Fruit fly (Drosophila melanogaster): ENCODE measurements around the gene Hr78.

The Hr78 gene

dm6 chr3L:21518345-21518744 lies 21.1 kb upstream of the Hr78 start:
- TF ChIP-seq CG4496 (GFP tag; IDR thresholded peaks at IDR 0.05) (no peak), Snoo (tag; optimal IDR thresholded peaks at IDR 0.05) (no peak), CG34367 (tag; optimal IDR thresholded peaks at IDR 0.05) (no peak), CG12605 (GFP tag; IDR thresholded peaks at IDR 0.05) (no peak), D1 (tag; optimal IDR thresholded peaks at IDR 0.05) (no peak), CG32121 (GFP tag; IDR thresholded peaks at IDR 0.05) (no peak), rn (GFP tag; IDR thresholded peaks at IDR 0.05) (no peak), CG8301 (tag; optimal IDR thresholded peaks at IDR 0.05) (no peak), CG9948 (tag; optimal IDR thresholded peaks at IDR 0.05) (no peak), CG17806 (tag; optimal IDR thresholded peaks at IDR 0.05) (no peak), fd96Ca (GFP tag; IDR thresholded peaks at IDR 0.05) (no peak), CG8159 (tag; optimal IDR thresholded peaks at IDR 0.05) (no peak), CG13204 (GFP tag; optimal IDR thresholded peaks at IDR 0.05) (no peak), Pif1B (GFP tag; optimal IDR thresholded peaks at IDR 0.05) (no peak), Ets98B (GFP tag; IDR thresholded peaks at IDR 0.05) (no peak), CG15710 (tag; optimal IDR thresholded peaks at IDR 0.05) (no peak), gl (tag; optimal IDR thresholded peaks at IDR 0.05) (no peak), Pif1A (GFP tag; optimal IDR thresholded peaks at IDR 0.05) (no peak), EcR (GFP tag; optimal IDR thresholded peaks at IDR 0.05) (no peak)

DNA sequence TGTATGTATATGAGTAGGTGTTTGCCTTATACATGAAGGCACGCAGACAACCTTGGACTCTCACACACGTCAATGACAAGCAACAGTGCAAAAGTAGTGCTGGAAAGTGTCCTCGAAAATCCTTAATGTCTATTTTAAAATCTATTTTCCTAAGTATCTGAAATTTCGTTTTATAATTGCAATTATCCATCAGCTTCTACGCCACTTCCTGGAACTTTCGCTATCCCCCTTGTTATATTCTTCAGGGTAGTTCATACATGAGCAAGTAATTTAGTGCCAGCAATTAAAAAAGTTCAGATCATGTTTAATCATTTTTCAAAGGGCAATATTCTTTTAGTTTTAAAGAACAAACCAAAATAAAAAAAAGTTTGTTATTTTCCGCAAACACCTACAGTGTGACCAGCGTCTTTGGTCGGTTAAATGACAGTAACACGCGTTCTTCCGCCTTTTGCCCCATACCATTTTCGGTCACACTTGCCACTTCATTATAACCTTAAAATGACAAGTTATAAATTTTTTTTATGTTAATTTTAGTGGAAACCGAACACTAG lies 19.5 kb upstream of the Hr78 start:
- TF ChIP-seq CG34367 (tag; optimal IDR thresholded peaks at IDR 0.05) (no peak), rn (GFP tag; IDR thresholded peaks at IDR 0.05) (no peak), gl (tag; optimal IDR thresholded peaks at IDR 0.05) (no peak), CG13204 (GFP tag; optimal IDR thresholded peaks at IDR 0.05) (no peak), Ets98B (GFP tag; IDR thresholded peaks at IDR 0.05) (peak; percentile 33; the same call in 1 of the 2 replicates), EcR (GFP tag; optimal IDR thresholded peaks at IDR 0.05) (peak; percentile 77), CG8159 (tag; optimal IDR thresholded peaks at IDR 0.05) (peak; percentile 28), CG8301 (tag; optimal IDR thresholded peaks at IDR 0.05) (peak; percentile 22), Snoo (tag; optimal IDR thresholded peaks at IDR 0.05) (peak; percentile 13), Pif1A (GFP tag; optimal IDR thresholded peaks at IDR 0.05) (peak; percentile 36), CG4496 (GFP tag; IDR thresholded peaks at IDR 0.05) (no peak), fd96Ca (GFP tag; IDR thresholded peaks at IDR 0.05) (0 out of 3 replicates have a peak, but pooled peaks have one; percentile 6), CG14655 (GFP tag; optimal IDR thresholded peaks at IDR 0.05) (peak; percentile 28), CG12605 (GFP tag; IDR thresholded peaks at IDR 0.05) (0 out of 2 replicates have a peak, but pooled peaks have one; percentile 39), CG17806 (tag; optimal IDR thresholded peaks at IDR 0.05) (peak; percentile 4), CG9948 (tag; optimal IDR thresholded peaks at IDR 0.05) (peak; percentile 8), CG32121 (GFP tag; IDR thresholded peaks at IDR 0.05) (0 out of 2 replicates have a peak, but pooled peaks have one; percentile 39), CG15710 (tag; optimal IDR thresholded peaks at IDR 0.05) (peak; percentile 13), Pif1B (GFP tag; optimal IDR thresholded peaks at IDR 0.05) (peak; percentile 16), D1 (tag; optimal IDR thresholded peaks at IDR 0.05) (no peak), CG10348 (GFP tag; IDR thresholded peaks at IDR 0.05) (no peak)

dm6 chr3L:21515823-21516715 lies 18.8 kb upstream of the Hr78 start, which contains the start of the genes SAK and Cdk12:
Gene SAK, minus strand, starts transcription at chr3L:21515887.
Gene Cdk12, plus strand, starts transcription at chr3L:21516306.
- TF ChIP-seq D1 (tag; optimal IDR thresholded peaks at IDR 0.05): no peak
- no peak; the same call in 1 of the 2 replicates for TF ChIP-seq rn (GFP tag; IDR thresholded peaks at IDR 0.05)
- peak; percentile 69; the same call in 2 of the 3 replicates for TF ChIP-seq fd96Ca (GFP tag; IDR thresholded peaks at IDR 0.05)
- peak; percentile 56 for TF ChIP-seq CG8301 (tag; optimal IDR thresholded peaks at IDR 0.05)
- TF ChIP-seq Pif1A (GFP tag; optimal IDR thresholded peaks at IDR 0.05): peak; percentile 67
- peak; percentile 77 for TF ChIP-seq CG32121 (GFP tag; IDR thresholded peaks at IDR 0.05)
- peak; percentile 74 for TF ChIP-seq CG9948 (tag; optimal IDR thresholded peaks at IDR 0.05)
- no peak for TF ChIP-seq EcR (GFP tag; optimal IDR thresholded peaks at IDR 0.05)
- peak; percentile 80 for TF ChIP-seq Pif1B (GFP tag; optimal IDR thresholded peaks at IDR 0.05)
- TF ChIP-seq CG17806 (tag; optimal IDR thresholded peaks at IDR 0.05): peak; percentile 72
- no peak for TF ChIP-seq CG13204 (GFP tag; optimal IDR thresholded peaks at IDR 0.05)
- peak; percentile 84 for TF ChIP-seq CG4496 (GFP tag; IDR thresholded peaks at IDR 0.05)
- TF ChIP-seq CG15710 (tag; optimal IDR thresholded peaks at IDR 0.05): peak; percentile 79
- TF ChIP-seq CG10348 (GFP tag; IDR thresholded peaks at IDR 0.05): peak; percentile 55; the same call in 1 of the 2 replicates
- TF ChIP-seq Ets98B (GFP tag; IDR thresholded peaks at IDR 0.05): peak; percentile 72
- peak; percentile 70 for TF ChIP-seq CG34367 (tag; optimal IDR thresholded peaks at IDR 0.05)
- peak; percentile 77 for TF ChIP-seq Snoo (tag; optimal IDR thresholded peaks at IDR 0.05)
- 0 out of 2 replicates have a peak, but pooled peaks have one; percentile 42 for TF ChIP-seq CG12605 (GFP tag; IDR thresholded peaks at IDR 0.05)
- peak; percentile 84 for TF ChIP-seq CG8159 (tag; optimal IDR thresholded peaks at IDR 0.05)
- TF ChIP-seq CG14655 (GFP tag; optimal IDR thresholded peaks at IDR 0.05): peak; percentile 87
- TF ChIP-seq gl (tag; optimal IDR thresholded peaks at IDR 0.05): no peak

DNA sequence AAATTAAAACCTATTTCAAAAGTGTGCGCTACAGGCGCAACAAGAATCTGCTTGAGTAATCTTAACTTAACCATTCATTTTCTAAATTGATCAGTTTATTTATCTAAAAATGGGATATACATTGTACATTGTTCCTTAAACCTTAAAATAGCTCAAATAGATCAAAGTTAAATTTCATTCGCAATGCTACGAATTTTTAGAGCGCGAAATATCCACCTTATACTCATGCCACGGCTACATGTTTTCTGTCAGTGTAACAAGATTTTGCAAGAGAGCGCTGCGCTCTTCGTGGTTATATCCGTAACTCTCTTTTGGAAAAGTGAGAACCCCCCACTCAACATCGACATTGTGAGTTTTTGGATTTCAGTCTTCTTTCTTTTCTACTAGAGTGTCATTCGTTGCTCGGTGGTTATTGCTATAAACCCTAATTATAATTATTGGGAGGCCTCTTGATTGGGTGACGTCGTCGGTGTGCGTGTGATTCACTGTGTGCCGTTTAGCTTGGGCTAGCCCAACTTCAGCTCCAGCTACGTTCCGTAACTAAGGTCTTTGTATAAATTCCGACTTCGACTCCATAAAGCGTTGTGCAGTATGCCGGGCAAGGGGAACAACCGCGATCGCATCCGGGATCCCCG lies 12.3 kb upstream of the Hr78 start:
- TF ChIP-seq CG9948 (tag; optimal IDR thresholded peaks at IDR 0.05) (peak; percentile 39), EcR (GFP tag; optimal IDR thresholded peaks at IDR 0.05) (no peak), CG17806 (tag; optimal IDR thresholded peaks at IDR 0.05) (peak; percentile 45), CG4496 (GFP tag; IDR thresholded peaks at IDR 0.05) (peak; percentile 71), fd96Ca (GFP tag; IDR thresholded peaks at IDR 0.05) (no peak), CG10348 (GFP tag; IDR thresholded peaks at IDR 0.05) (no peak), Pif1B (GFP tag; optimal IDR thresholded peaks at IDR 0.05) (peak; percentile 37), Snoo (tag; optimal IDR thresholded peaks at IDR 0.05) (peak; percentile 44), CG12605 (GFP tag; IDR thresholded peaks at IDR 0.05) (0 out of 2 replicates have a peak, but pooled peaks have one; percentile 21), CG14655 (GFP tag; optimal IDR thresholded peaks at IDR 0.05) (peak; percentile 73), gl (tag; optimal IDR thresholded peaks at IDR 0.05) (no peak), CG15710 (tag; optimal IDR thresholded peaks at IDR 0.05) (peak; percentile 31), D1 (tag; optimal IDR thresholded peaks at IDR 0.05) (no peak), Ets98B (GFP tag; IDR thresholded peaks at IDR 0.05) (0 out of 2 replicates have a peak, but pooled peaks have one; percentile 25), CG8159 (tag; optimal IDR thresholded peaks at IDR 0.05) (peak; percentile 55), CG13204 (GFP tag; optimal IDR thresholded peaks at IDR 0.05) (no peak), CG8301 (tag; optimal IDR thresholded peaks at IDR 0.05) (peak; percentile 72), CG32121 (GFP tag; IDR thresholded peaks at IDR 0.05) (peak; percentile 46; the same call in 1 of the 2 replicates), CG34367 (tag; optimal IDR thresholded peaks at IDR 0.05) (peak; percentile 25), rn (GFP tag; IDR thresholded peaks at IDR 0.05) (no peak), Pif1A (GFP tag; optimal IDR thresholded peaks at IDR 0.05) (peak; percentile 74)

All from whole organism, pupa.